Fruit fly (Drosophila melanogaster) whole organism, embryonic: ENCODE measurements around the gene CG13056.

ENCODE experiments used
- Abd-B ChIP-seq: fragments of 200-800 bp; sonication (Bioruptor generic); optimal IDR thresholded peaks from 2 replicates; lab custom pipeline; 2018; ENCODE audit warnings: missing biosample characterization, mild to moderate bottlenecking, missing genetic modification characterization, moderate library complexity
- B-H2 ChIP-seq: fragments of 200-800 bp; sonication (Bioruptor generic); optimal IDR thresholded peaks from 2 replicates; lab custom pipeline; 2018; ENCODE audit warnings: missing biosample characterization, mild to moderate bottlenecking, missing genetic modification characterization
- CG10565 ChIP-seq: fragments of 200-800 bp; sonication (Bioruptor generic); optimal IDR thresholded peaks from 3 replicates; lab custom pipeline; 2016; ENCODE audit warnings: missing biosample characterization, mild to moderate bottlenecking, missing genetic modification characterization
- CG12769 ChIP-seq: fragments of 200-800 bp; sonication (Bioruptor generic); optimal IDR thresholded peaks from 2 replicates; lab custom pipeline; 2019; ENCODE audit warnings: missing biosample characterization, mild to moderate bottlenecking, missing genetic modification characterization, moderate library complexity
- CG13287 ChIP-seq: fragments of 200-800 bp; sonication (Bioruptor generic); IDR thresholded peaks from 2 replicates; pipeline ENCODE4 v1.3.6; 2022; ENCODE audit warnings: missing biosample characterization, missing genetic modification characterization; ENCODE audit not compliant: partially characterized antibody
- CG15514 ChIP-seq: fragments of 200-800 bp; sonication (Bioruptor generic); optimal IDR thresholded peaks from 3 replicates; lab custom pipeline; 2017; ENCODE audit warnings: missing biosample characterization, missing genetic modification characterization, mild to moderate bottlenecking, moderate library complexity, missing genetic modification reagents
- CG17612 ChIP-seq: fragments of 200-800 bp; sonication (Bioruptor generic); IDR thresholded peaks from 2 replicates; pipeline ENCODE4 v1.3.6; 2022; ENCODE audit warnings: missing biosample characterization, missing genetic modification characterization
- CG1792 ChIP-seq: fragments of 200-800 bp; sonication (Bioruptor generic); optimal IDR thresholded peaks from 2 replicates; lab custom pipeline; 2016; ENCODE audit warnings: missing biosample characterization, missing genetic modification characterization
- CG2678 ChIP-seq: fragments of 200-800 bp; sonication (Bioruptor generic); optimal IDR thresholded peaks from 3 replicates; lab custom pipeline; 2019; ENCODE audit warnings: missing biosample characterization, mild to moderate bottlenecking, missing genetic modification characterization, moderate library complexity
- CG2889 ChIP-seq: fragments of 200-800 bp; sonication (Bioruptor generic); IDR thresholded peaks from 3 replicates; pipeline ENCODE4 v1.3.6; 2022; ENCODE audit warnings: missing biosample characterization, missing genetic modification characterization
- CG32532 ChIP-seq: fragments of 200-800 bp; sonication (Bioruptor generic); IDR thresholded peaks from 2 replicates; pipeline ENCODE4 v1.3.6; 2022; ENCODE audit warnings: missing biosample characterization, missing genetic modification characterization
- CG43689 ChIP-seq: fragments of 200-800 bp; sonication (Bioruptor generic); IDR thresholded peaks from 2 replicates; pipeline ENCODE4 v1.3.6; 2022; ENCODE audit warnings: missing biosample characterization, missing genetic modification characterization
- CG5953 ChIP-seq: fragments of 200-800 bp; sonication (Bioruptor generic); IDR thresholded peaks from 2 replicates; pipeline ENCODE4 v1.3.6; 2022; ENCODE audit warnings: missing biosample characterization, missing genetic modification characterization
- CG6175 ChIP-seq: fragments of 200-800 bp; sonication (Bioruptor generic); IDR thresholded peaks from 3 replicates; pipeline ENCODE4 v1.3.6; 2022; ENCODE audit warnings: missing biosample characterization, missing genetic modification characterization
- CG8290 ChIP-seq, 3 experiments: fragments of 200-800 bp; sonication (Bioruptor generic); optimal IDR thresholded peaks; 2 replicates each; lab custom pipeline; 2016 to 2019; ENCODE audit warnings: missing biosample characterization in 3 of 3, missing genetic modification characterization in 3 of 3, mild to moderate bottlenecking in 2 of 3, moderate library complexity in 1 of 3
- CG8388 ChIP-seq: fragments of 200-800 bp; sonication (Bioruptor generic); optimal IDR thresholded peaks from 2 replicates; lab custom pipeline; 2019; ENCODE audit warnings: missing biosample characterization, mild to moderate bottlenecking, missing genetic modification characterization, moderate library complexity
- Doc2 ChIP-seq: fragments of 200-800 bp; sonication (Bioruptor generic); IDR thresholded peaks from 2 replicates; pipeline ENCODE4 v1.3.6; 2022; ENCODE audit warnings: missing biosample characterization, missing genetic modification characterization
- Gug ChIP-seq: fragments of 200-800 bp; sonication (Bioruptor generic); IDR thresholded peaks from 4 replicates; pipeline ENCODE4 v1.3.6; 2022; ENCODE audit warnings: missing biosample characterization, missing genetic modification characterization
- HmgZ ChIP-seq: fragments of 200-800 bp; sonication (Bioruptor generic); optimal IDR thresholded peaks from 2 replicates; lab custom pipeline; 2018; ENCODE audit warnings: missing biosample characterization, mild to moderate bottlenecking, missing genetic modification characterization
- MBD-R2 ChIP-seq: fragments of 200-800 bp; sonication (Bioruptor generic); IDR thresholded peaks from 2 replicates; pipeline ENCODE4 v1.3.6; 2022; ENCODE audit warnings: missing biosample characterization, missing genetic modification characterization
- Mrtf ChIP-seq: fragments of 200-800 bp; sonication (Bioruptor generic); IDR thresholded peaks from 3 replicates; pipeline ENCODE4 v1.3.6; 2022; ENCODE audit warnings: missing biosample characterization, missing genetic modification characterization
- NFAT ChIP-seq: fragments of 200-800 bp; sonication (Bioruptor generic); IDR thresholded peaks from 2 replicates; pipeline ENCODE4 v1.3.6; 2022; ENCODE audit warnings: missing biosample characterization, missing genetic modification characterization
- Opbp ChIP-seq: fragments of 200-800 bp; sonication (Bioruptor generic); IDR thresholded peaks from 3 replicates; pipeline ENCODE4 v1.3.6; 2022; ENCODE audit warnings: missing biosample characterization, missing genetic modification characterization; ENCODE audit not compliant: partially characterized antibody
- Pdp1 ChIP-seq, 2 experiments: fragments of 200-800 bp; sonication (Bioruptor generic); optimal IDR thresholded peaks; 3 replicates each; lab custom pipeline; 2016; ENCODE audit warnings: missing biosample characterization in 2 of 2, missing genetic modification characterization in 2 of 2, mild to moderate bottlenecking in 1 of 2, moderate library complexity in 1 of 2
- Xbp1 ChIP-seq: fragments of 200-800 bp; sonication (Bioruptor generic); optimal IDR thresholded peaks from 3 replicates; lab custom pipeline; 2016; ENCODE audit warnings: missing biosample characterization, mild to moderate bottlenecking, missing genetic modification characterization
- abd-A ChIP-seq: fragments of 200-800 bp; sonication (Bioruptor generic); optimal IDR thresholded peaks from 3 replicates; lab custom pipeline; 2019; ENCODE audit warnings: missing biosample characterization, mild to moderate bottlenecking, missing genetic modification characterization, moderate library complexity
- al ChIP-seq: fragments of 200-800 bp; sonication (Bioruptor generic); IDR thresholded peaks from 2 replicates; pipeline ENCODE4 v1.3.6; 2022; ENCODE audit warnings: missing biosample characterization, missing genetic modification characterization
- ase ChIP-seq: fragments of 200-800 bp; sonication (Bioruptor generic); IDR thresholded peaks from 3 replicates; pipeline ENCODE4 v1.3.6; 2022; ENCODE audit warnings: missing biosample characterization, missing genetic modification characterization
- bowl ChIP-seq: fragments of 200-800 bp; sonication (Bioruptor generic); IDR thresholded peaks from 2 replicates; pipeline ENCODE4 v1.3.6; 2022; ENCODE audit warnings: missing biosample characterization, missing genetic modification characterization
- br ChIP-seq: fragments of >200 bp; optimal IDR thresholded peaks from 2 replicates; lab custom pipeline; 2017
- chm ChIP-seq: fragments of 200-800 bp; sonication (Bioruptor generic); IDR thresholded peaks from 2 replicates; pipeline ENCODE4 v1.3.6; 2022; ENCODE audit warnings: missing biosample characterization, missing genetic modification characterization
- dm ChIP-seq: fragments of 200-800 bp; sonication (Bioruptor generic); optimal IDR thresholded peaks from 3 replicates; lab custom pipeline; 2016; ENCODE audit warnings: missing biosample characterization, missing genetic modification characterization
- fd64A ChIP-seq: fragments of 200-800 bp; sonication (Bioruptor generic); optimal IDR thresholded peaks from 3 replicates; lab custom pipeline; 2018; ENCODE audit warnings: missing biosample characterization, mild to moderate bottlenecking, missing genetic modification characterization
- fd96Cb ChIP-seq: fragments of 200-800 bp; sonication (Bioruptor generic); optimal IDR thresholded peaks from 2 replicates; lab custom pipeline; 2018; ENCODE audit warnings: missing biosample characterization, mild to moderate bottlenecking, missing genetic modification characterization, moderate library complexity
- ind ChIP-seq: fragments of 200-800 bp; sonication (Bioruptor generic); optimal IDR thresholded peaks from 3 replicates; lab custom pipeline; 2016; ENCODE audit warnings: missing biosample characterization, missing genetic modification characterization
- kah ChIP-seq: fragments of 200-800 bp; sonication (Bioruptor generic); optimal IDR thresholded peaks from 2 replicates; lab custom pipeline; 2018; ENCODE audit warnings: missing biosample characterization, mild to moderate bottlenecking, missing genetic modification characterization
- kni ChIP-seq: fragments of 200-800 bp; sonication (Bioruptor generic); optimal IDR thresholded peaks from 3 replicates; lab custom pipeline; 2017; ENCODE audit warnings: mild to moderate bottlenecking, missing biosample characterization, missing genetic modification reagents, missing genetic modification characterization
- lilli ChIP-seq: fragments of 200-800 bp; sonication (Bioruptor generic); optimal IDR thresholded peaks from 3 replicates; lab custom pipeline; 2016; ENCODE audit warnings: missing biosample characterization, missing genetic modification characterization
- lmd ChIP-seq: fragments of 200-800 bp; sonication (Bioruptor generic); IDR thresholded peaks from 2 replicates; pipeline ENCODE4 v1.3.6; 2022; ENCODE audit warnings: missing biosample characterization, missing genetic modification characterization
- lov ChIP-seq, 2 experiments: fragments of 200-800 bp in 1 of 2; fragments of >200 bp in 1 of 2; sonication (Bioruptor generic) in 1 of 2; IDR thresholded peaks in 1 of 2; optimal IDR thresholded peaks in 1 of 2; 2 replicates in 1 of 2; 3 replicates in 1 of 2; pipeline versions ENCODE4 v1.3.6 to Lab custom; 2017 to 2022; ENCODE audit warnings: missing biosample characterization in 1 of 2, missing genetic modification characterization in 1 of 2
- mirr ChIP-seq: fragments of 200-800 bp; sonication (Bioruptor generic); optimal IDR thresholded peaks from 3 replicates; lab custom pipeline; 2018; ENCODE audit warnings: missing biosample characterization, mild to moderate bottlenecking, missing genetic modification characterization
- pan ChIP-seq, 4 experiments: fragments of >200 bp in 3 of 4; fragments of 200-800 bp in 1 of 4; sonication (Bioruptor generic) in 1 of 4; optimal IDR thresholded peaks in 3 of 4; IDR thresholded peaks in 1 of 4; 2 replicates each; pipeline versions ENCODE4 v1.3.6 to Lab custom; 2017 to 2022; ENCODE audit warnings: missing biosample characterization in 2 of 4, missing genetic modification characterization in 2 of 4, mixed read lengths in 1 of 4
- phol ChIP-seq: fragments of 200-800 bp; sonication (Bioruptor generic); optimal IDR thresholded peaks from 3 replicates; lab custom pipeline; 2018; ENCODE audit warnings: missing biosample characterization, mild to moderate bottlenecking, missing genetic modification characterization, moderate library complexity
- sd ChIP-seq: fragments of 200-800 bp; sonication (Bioruptor generic); optimal IDR thresholded peaks from 3 replicates; lab custom pipeline; 2018; ENCODE audit warnings: missing biosample characterization, mild to moderate bottlenecking, missing genetic modification characterization, moderate library complexity
- sens ChIP-seq: fragments of 200-800 bp; sonication (Bioruptor generic); peaks from one replicate; lab custom pipeline; 2016; ENCODE audit warnings: missing biosample characterization, missing genetic modification characterization
- sima ChIP-seq: fragments of 200-800 bp; sonication (Bioruptor generic); optimal IDR thresholded peaks from 2 replicates; lab custom pipeline; 2016; ENCODE audit warnings: missing biosample characterization, missing genetic modification characterization
- sisA ChIP-seq: fragments of 200-800 bp; sonication (Bioruptor generic); IDR thresholded peaks from 2 replicates; pipeline ENCODE4 v1.3.6; 2022; ENCODE audit warnings: missing biosample characterization, missing genetic modification characterization
- sqz ChIP-seq: fragments of 200-800 bp; sonication (Bioruptor generic); optimal IDR thresholded peaks from 3 replicates; lab custom pipeline; 2018; ENCODE audit warnings: missing biosample characterization, mild to moderate bottlenecking, missing genetic modification characterization
- tll ChIP-seq, 2 experiments: fragments of 200-800 bp in 1 of 2; fragments of >200 bp in 1 of 2; sonication (Bioruptor generic) in 1 of 2; optimal IDR thresholded peaks; 2 replicates each; lab custom pipeline; 2017 to 2019; ENCODE audit warnings: missing biosample characterization in 2 of 2, missing genetic modification characterization in 2 of 2, mild to moderate bottlenecking in 1 of 2, moderate library complexity in 1 of 2
- tup ChIP-seq: fragments of 200-800 bp; sonication (Bioruptor generic); optimal IDR thresholded peaks from 2 replicates; lab custom pipeline; 2016; ENCODE audit warnings: missing biosample characterization, mild to moderate bottlenecking, missing genetic modification characterization, moderate library complexity

Gene CG13056

dm6 chr3L:16327776-16328175, 5.3 kb upstream of the CG13056 start, which contains the start of gene CG13038 (continued):
- TF ChIP-seq CG43689 = no peak
- no peak for TF ChIP-seq mirr (GFP tag; lab: Kevin White, UChicago)
- no peak for TF ChIP-seq al (GFP tag; lab: Robert Waterston, UW)
- no peak for TF ChIP-seq CG12769 (tag; lab: Kevin White, UChicago)
- TF ChIP-seq NFAT (GFP tag; lab: Robert Waterston, UW) = peak; percentile 39; the same call in 1 of the 2 replicates
- TF ChIP-seq sqz (GFP tag; lab: Kevin White, UChicago) = peak; percentile 6
- TF ChIP-seq CG17612 (GFP tag; lab: Robert Waterston, UW) = no peak
- TF ChIP-seq br = no peak
- TF ChIP-seq kah (GFP tag; lab: Kevin White, UChicago) = no peak
- 0 out of 3 replicates have a peak, but pooled peaks have one; percentile 18 for TF ChIP-seq ase (GFP tag; lab: Robert Waterston, UW)
- no peak for TF ChIP-seq dm (GFP tag; lab: Kevin White, UChicago)
- no peak for TF ChIP-seq fd96Cb
- no peak for TF ChIP-seq pan (optimal IDR thresholded peaks at IDR 0.05; lab: Kevin White, UChicago)
- TF ChIP-seq pan (GFP tag; optimal IDR thresholded peaks at IDR 0.05 in 1 of 2, IDR thresholded peaks at IDR 0.05 in 1 of 2) = peak in 1 of 2 experiments; percentile 9
- no peak for TF ChIP-seq CG8290 (GFP tag; optimal IDR thresholded peaks at IDR 0.05; lab: Kevin White, UChicago)
- peak in 1 of 2 experiments; percentile 40 for TF ChIP-seq CG8290 (tag; optimal IDR thresholded peaks at IDR 0.05; lab: Kevin White, UChicago)
- TF ChIP-seq sens (GFP tag; lab: Kevin White, UChicago) = no peak
- TF ChIP-seq Pdp1 (GFP tag; optimal IDR thresholded peaks at IDR 0.05; lab: Kevin White, UChicago) = no peak
- TF ChIP-seq CG6175 (GFP tag; lab: Robert Waterston, UW) = 0 out of 3 replicates have a peak, but pooled peaks have one; percentile 23
- TF ChIP-seq CG2678 (tag; lab: Kevin White, UChicago) = no peak
- TF ChIP-seq lilli (GFP tag; lab: Kevin White, UChicago) = no peak
- TF ChIP-seq MBD-R2 (GFP tag; lab: Robert Waterston, UW) = no peak
- TF ChIP-seq tup (GFP tag; lab: Kevin White, UChicago) = no peak
- TF ChIP-seq CG32532 = peak; percentile 48
- no peak for TF ChIP-seq CG8388
- TF ChIP-seq CG5953 = no peak
- TF ChIP-seq HmgZ (tag; lab: Kevin White, UChicago) = no peak
- no peak for TF ChIP-seq CG13287 (GFP tag; lab: Robert Waterston, UW)
- TF ChIP-seq Doc2 = no peak
- TF ChIP-seq B-H2 (GFP tag; lab: Kevin White, UChicago) = no peak
- TF ChIP-seq tll (GFP tag; optimal IDR thresholded peaks at IDR 0.05; lab: Kevin White, UChicago) = no peak
- no peak for TF ChIP-seq fd64A
- no peak for TF ChIP-seq lov (optimal IDR thresholded peaks at IDR 0.05; lab: Kevin White, UChicago)
- no peak for TF ChIP-seq lov (GFP tag; IDR thresholded peaks at IDR 0.05; lab: Robert Waterston, UW)
- no peak for TF ChIP-seq sisA
- TF ChIP-seq Mrtf (GFP tag; lab: Robert Waterston, UW) = 0 out of 3 replicates have a peak, but pooled peaks have one; percentile 29
- no peak for TF ChIP-seq CG10565 (GFP tag; lab: Kevin White, UChicago)
- no peak for TF ChIP-seq Abd-B (GFP tag; lab: Kevin White, UChicago)
- TF ChIP-seq CG2889 (GFP tag; lab: Robert Waterston, UW) = no peak
- 0 out of 2 replicates have a peak, but pooled peaks have one; percentile 10 for TF ChIP-seq bowl
- peak; percentile 26 for TF ChIP-seq sd
- no peak for TF ChIP-seq chm
- TF ChIP-seq kni (GFP tag; lab: Kevin White, UChicago) = no peak
- TF ChIP-seq CG15514 (GFP tag; lab: Kevin White, UChicago) = no peak
- no peak for TF ChIP-seq CG1792 (GFP tag; lab: Kevin White, UChicago)
- no peak for TF ChIP-seq Xbp1 (GFP tag; lab: Kevin White, UChicago)
- TF ChIP-seq Gug (GFP tag; lab: Robert Waterston, UW) = no peak
- no peak for TF ChIP-seq ind
- no peak for TF ChIP-seq sima (GFP tag; lab: Kevin White, UChicago)
- TF ChIP-seq Opbp = no peak
- no peak for TF ChIP-seq phol
- peak; percentile 13; the same call in 1 of the 2 replicates for TF ChIP-seq lmd (GFP tag; lab: Robert Waterston, UW)
- no peak for TF ChIP-seq abd-A (tag; lab: Kevin White, UChicago)
